Worm (Caenorhabditis elegans) whole organism, L4 larva: ENCODE results near the gene srlf-36.
A peak's percentile ranks its signal among the peaks of the same experiment; 100 is the strongest.

Experiments used
- F26F4.8 ChIP-seq: fragments of 200-800 bp; sonication (Bioruptor generic); conservative IDR thresholded peaks from 2 replicates; pipeline ENCODE4 v1.3.6; 2022; ENCODE audit warnings: missing genetic modification characterization, missing compliant biosample characterization
- F49E8.2 ChIP-seq: sonication (generic microtip); optimal IDR thresholded peaks from 2 replicates; lab custom pipeline; 2016; ENCODE audit warnings: missing compliant biosample characterization, mild to moderate bottlenecking, missing genetic modification characterization, borderline replicate concordance
- R02D3.7 ChIP-seq: fragments of 150-350 bp; sonication (generic microtip); optimal IDR thresholded peaks from 3 replicates; lab custom pipeline; 2014; ENCODE audit warnings: missing biosample characterization, missing genetic modification characterization
- T20F7.1 ChIP-seq: fragments of 200-800 bp; sonication (Bioruptor generic); optimal IDR thresholded peaks from 2 replicates; lab custom pipeline; 2018; ENCODE audit warnings: mild to moderate bottlenecking, missing genetic modification characterization, missing compliant biosample characterization
- T26A8.4 ChIP-seq: fragments of 200-800 bp; sonication (Bioruptor generic); IDR thresholded peaks from 2 replicates; pipeline ENCODE4 v1.3.6; 2022; ENCODE audit warnings: missing genetic modification characterization, missing compliant biosample characterization
- aly-2 ChIP-seq: sonication (generic microtip); optimal IDR thresholded peaks from 2 replicates; lab custom pipeline; 2018; ENCODE audit warnings: missing biosample characterization, missing genetic modification characterization
- ceh-20 ChIP-seq: fragments of 200-800 bp; sonication (Bioruptor generic); IDR thresholded peaks from 2 replicates; pipeline ENCODE4 v1.3.6; 2022; ENCODE audit warnings: missing genetic modification reagents, missing genetic modification characterization, missing compliant biosample characterization
- ceh-32 ChIP-seq: sonication (generic microtip); optimal IDR thresholded peaks from 2 replicates; lab custom pipeline; 2016; ENCODE audit warnings: mild to moderate bottlenecking, missing genetic modification characterization, missing compliant biosample characterization; ENCODE audit not compliant: poor library complexity
- ceh-82 ChIP-seq: sonication (generic microtip); optimal IDR thresholded peaks from 2 replicates; lab custom pipeline; 2017; ENCODE audit warnings: missing biosample characterization, missing genetic modification characterization
- ces-1 ChIP-seq: fragments of 150-350 bp; sonication (generic microtip); optimal IDR thresholded peaks from 4 replicates; lab custom pipeline; 2014; ENCODE audit warnings: missing biosample characterization, missing genetic modification reagents, missing genetic modification characterization
- cey-2 ChIP-seq: sonication (generic microtip); optimal IDR thresholded peaks from 3 replicates; lab custom pipeline; 2017; ENCODE audit warnings: missing genetic modification characterization, mild to moderate bottlenecking, missing compliant biosample characterization, antibody characterized with exemption, borderline replicate concordance; ENCODE audit not compliant: insufficient read depth
- daf-12 ChIP-seq: fragments of 150-350 bp; optimal IDR thresholded peaks from 2 replicates; lab custom pipeline; 2014; ENCODE audit warnings: missing biosample characterization, missing genetic modification reagents, missing genetic modification characterization
- daf-16 ChIP-seq, 3 experiments: sonication (generic microtip); optimal IDR thresholded peaks; 2 replicates each; lab custom pipeline; 2016 to 2017; ENCODE audit warnings: missing genetic modification characterization in 3 of 3, missing genetic modification reagents in 3 of 3, mild to moderate bottlenecking in 2 of 3, missing compliant biosample characterization in 2 of 3, missing biosample characterization in 1 of 3, moderate library complexity in 1 of 3
- daf-8 ChIP-seq: fragments of 200-800 bp; sonication (Bioruptor generic); IDR thresholded peaks from 2 replicates; pipeline ENCODE4 v1.3.6; 2022; ENCODE audit warnings: missing genetic modification characterization, missing compliant biosample characterization
- dmd-6 ChIP-seq: fragments of 200-800 bp; sonication (Bioruptor generic); IDR thresholded peaks from 2 replicates; pipeline ENCODE4 v1.3.6; 2022; ENCODE audit warnings: missing genetic modification reagents, missing genetic modification characterization, missing compliant biosample characterization
- dmd-8 ChIP-seq: fragments of 200-800 bp; sonication (Bioruptor generic); IDR thresholded peaks from 2 replicates; pipeline ENCODE4 v1.3.6; 2022; ENCODE audit warnings: missing genetic modification characterization, missing compliant biosample characterization
- duxl-1 ChIP-seq: sonication (generic microtip); optimal IDR thresholded peaks from 2 replicates; lab custom pipeline; 2016; ENCODE audit warnings: mild to moderate bottlenecking, missing genetic modification characterization, moderate library complexity, missing compliant biosample characterization; ENCODE audit not compliant: poor library complexity
- dve-1 ChIP-seq: sonication (generic microtip); optimal IDR thresholded peaks from 2 replicates; lab custom pipeline; 2017; ENCODE audit warnings: antibody characterized with exemption, mild to moderate bottlenecking, missing genetic modification characterization, missing compliant biosample characterization; ENCODE audit not compliant: insufficient read depth
- egl-27 ChIP-seq: sonication (generic microtip); optimal IDR thresholded peaks from 3 replicates; lab custom pipeline; 2017; ENCODE audit warnings: missing biosample characterization, missing genetic modification reagents, missing genetic modification characterization
- fkh-10 ChIP-seq: fragments of 150-350 bp; optimal IDR thresholded peaks from 2 replicates; lab custom pipeline; 2014; ENCODE audit warnings: missing biosample characterization, missing genetic modification reagents, missing genetic modification characterization
- gei-8 ChIP-seq: fragments of 200-800 bp; sonication (Bioruptor generic); optimal IDR thresholded peaks from 2 replicates; lab custom pipeline; 2018; ENCODE audit warnings: mild to moderate bottlenecking, missing genetic modification characterization, missing compliant biosample characterization
- hlh-30 ChIP-seq: sonication (generic microtip); optimal IDR thresholded peaks from 2 replicates; lab custom pipeline; 2017; ENCODE audit warnings: antibody characterized with exemption, mild to moderate bottlenecking, missing genetic modification characterization, missing compliant biosample characterization; ENCODE audit not compliant: insufficient read depth
- hmg-1.1 ChIP-seq: fragments of 200-800 bp; sonication (Bioruptor generic); IDR thresholded peaks from 2 replicates; pipeline ENCODE4 v1.3.6; 2022; ENCODE audit warnings: missing genetic modification reagents, missing genetic modification characterization, missing compliant biosample characterization
- lin-1 ChIP-seq: fragments of 200-800 bp; sonication (Bioruptor generic); IDR thresholded peaks from 2 replicates; pipeline ENCODE4 v1.3.6; 2022; ENCODE audit warnings: missing genetic modification reagents, missing genetic modification characterization, missing compliant biosample characterization
- lin-13 ChIP-seq: fragments of 150-350 bp; optimal IDR thresholded peaks from 2 replicates; lab custom pipeline; 2014; ENCODE audit warnings: missing biosample characterization, missing genetic modification reagents, missing genetic modification characterization
- lin-15B ChIP-seq: fragments of 150-350 bp; sonication (generic microtip); optimal IDR thresholded peaks from 3 replicates; lab custom pipeline; 2014; ENCODE audit warnings: missing biosample characterization, missing genetic modification characterization
- madf-9 ChIP-seq: fragments of 200-800 bp; sonication (Bioruptor generic); conservative IDR thresholded peaks from 2 replicates; pipeline ENCODE4 v1.3.6; 2022; ENCODE audit warnings: missing genetic modification reagents, missing genetic modification characterization, missing compliant biosample characterization
- mdl-1 ChIP-seq, 2 experiments: fragments of 150-350 bp in 1 of 2; sonication (generic microtip) in 1 of 2; optimal IDR thresholded peaks; 2 replicates each; lab custom pipeline; 2014 to 2017; ENCODE audit warnings: missing biosample characterization in 2 of 2, missing genetic modification characterization in 2 of 2
- mep-1 ChIP-seq: fragments of 150-350 bp; sonication (generic microtip); optimal IDR thresholded peaks from 3 replicates; lab custom pipeline; 2014; ENCODE audit warnings: missing biosample characterization, missing genetic modification characterization
- mxl-2 ChIP-seq: fragments of 200-800 bp; sonication (Bioruptor generic); conservative IDR thresholded peaks from 2 replicates; pipeline ENCODE4 v1.3.6; 2022; ENCODE audit warnings: missing genetic modification reagents, missing genetic modification characterization, missing compliant biosample characterization
- mxl-3 ChIP-seq: fragments of 200-800 bp; sonication (Bioruptor generic); optimal IDR thresholded peaks from 2 replicates; lab custom pipeline; 2018; ENCODE audit warnings: mild to moderate bottlenecking, missing genetic modification characterization, missing compliant biosample characterization
- nhr-237 ChIP-seq: sonication (generic microtip); optimal IDR thresholded peaks from 2 replicates; lab custom pipeline; 2017; ENCODE audit warnings: missing biosample characterization, missing genetic modification characterization
- nhr-28 ChIP-seq: fragments of 150-350 bp; optimal IDR thresholded peaks from 2 replicates; lab custom pipeline; 2014; ENCODE audit warnings: missing biosample characterization, missing genetic modification characterization
- nhr-41 ChIP-seq: fragments of 200-800 bp; sonication (Bioruptor generic); IDR thresholded peaks from 2 replicates; pipeline ENCODE4 v1.3.6; 2022; ENCODE audit warnings: missing genetic modification reagents, missing genetic modification characterization, missing compliant biosample characterization
- nhr-48 ChIP-seq: sonication (generic microtip); optimal IDR thresholded peaks from 2 replicates; lab custom pipeline; 2016; ENCODE audit warnings: mild to moderate bottlenecking, missing genetic modification characterization, missing compliant biosample characterization
- nhr-6 ChIP-seq: fragments of 150-350 bp; optimal IDR thresholded peaks from 2 replicates; lab custom pipeline; 2014; ENCODE audit warnings: missing biosample characterization, missing genetic modification characterization
- nhr-77 ChIP-seq: fragments of 150-350 bp; optimal IDR thresholded peaks from 2 replicates; lab custom pipeline; 2014; ENCODE audit warnings: missing biosample characterization, missing genetic modification characterization
- pqm-1 ChIP-seq: sonication (generic microtip); optimal IDR thresholded peaks from 2 replicates; lab custom pipeline; 2017; ENCODE audit warnings: missing biosample characterization, missing genetic modification characterization
- sdz-12 ChIP-seq: fragments of 200-800 bp; sonication (Bioruptor generic); optimal IDR thresholded peaks from 2 replicates; lab custom pipeline; 2018; ENCODE audit warnings: mild to moderate bottlenecking, missing genetic modification characterization, missing compliant biosample characterization
- set-16 ChIP-seq: fragments of 200-800 bp; sonication (Bioruptor generic); IDR thresholded peaks from 2 replicates; pipeline ENCODE4 v1.3.6; 2022; ENCODE audit warnings: missing genetic modification reagents, missing genetic modification characterization, missing compliant biosample characterization
- skn-1 ChIP-seq: fragments of 150-350 bp; optimal IDR thresholded peaks from 2 replicates; lab custom pipeline; 2014; ENCODE audit warnings: missing biosample characterization, missing genetic modification characterization
- snpc-1.2 ChIP-seq: fragments of 200-800 bp; sonication (Bioruptor generic); IDR thresholded peaks from 2 replicates; pipeline ENCODE4 v1.3.6; 2022; ENCODE audit warnings: missing genetic modification reagents, missing genetic modification characterization, missing compliant biosample characterization
- spr-1 ChIP-seq: sonication (generic microtip); optimal IDR thresholded peaks from 2 replicates; lab custom pipeline; 2016; ENCODE audit warnings: mild to moderate bottlenecking, missing genetic modification characterization, missing compliant biosample characterization
- tag-97 ChIP-seq: fragments of 200-800 bp; sonication (Bioruptor generic); IDR thresholded peaks from 2 replicates; pipeline ENCODE4 v1.3.6; 2022; ENCODE audit warnings: missing genetic modification characterization, missing compliant biosample characterization
- unc-39 ChIP-seq: sonication (generic microtip); optimal IDR thresholded peaks from 2 replicates; lab custom pipeline; 2017; ENCODE audit warnings: missing biosample characterization, missing genetic modification characterization
- unc-62 ChIP-seq, 3 experiments: fragments of 150-350 bp in 1 of 3; sonication (generic microtip); optimal IDR thresholded peaks in 2 of 3; peaks in 1 of 3; 1 replicate in 1 of 3; 2 replicates in 2 of 3; lab custom pipeline; 2014 to 2017; ENCODE audit warnings: missing biosample characterization in 3 of 3, missing genetic modification characterization in 3 of 3, missing genetic modification reagents in 3 of 3, missing genotype in 1 of 3
- zag-1 ChIP-seq: fragments of 150-350 bp; optimal IDR thresholded peaks from 2 replicates; lab custom pipeline; 2014; ENCODE audit warnings: missing biosample characterization, missing genetic modification characterization
- zfp-3 ChIP-seq: fragments of 200-800 bp; sonication (Bioruptor generic); conservative IDR thresholded peaks from 2 replicates; pipeline ENCODE4 v1.3.6; 2022; ENCODE audit warnings: missing genetic modification reagents, missing genetic modification characterization, missing compliant biosample characterization
- zip-11 ChIP-seq: fragments of 200-800 bp; sonication (Bioruptor generic); IDR thresholded peaks from 2 replicates; pipeline ENCODE4 v1.3.6; 2022; ENCODE audit warnings: missing genetic modification characterization, missing compliant biosample characterization
- ztf-11 ChIP-seq: fragments of 150-350 bp; optimal IDR thresholded peaks from 2 replicates; lab custom pipeline; 2014; ENCODE audit warnings: missing biosample characterization, missing genetic modification characterization
- ztf-7 ChIP-seq: fragments of 150-350 bp; optimal IDR thresholded peaks from 2 replicates; lab custom pipeline; 2014; ENCODE audit warnings: missing biosample characterization, missing genetic modification characterization

Gene srlf-36

DNA sequence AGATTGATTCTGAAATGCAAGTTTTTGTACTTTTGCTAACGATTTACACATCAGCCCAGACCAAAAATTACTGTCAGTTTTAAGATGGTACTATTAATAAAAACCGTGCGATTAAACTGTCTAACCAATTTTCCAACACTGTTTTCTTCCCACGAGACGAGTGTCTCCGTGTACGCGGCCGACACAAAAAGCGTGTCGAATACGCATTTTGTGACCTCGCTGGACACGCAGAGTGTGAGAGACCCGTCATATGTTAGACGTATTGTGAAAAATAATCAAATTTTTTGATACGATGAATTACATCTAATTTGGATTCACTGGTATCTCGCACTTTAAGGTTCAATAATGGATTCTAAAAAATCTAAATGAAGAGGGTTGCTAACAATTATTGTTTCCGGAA lies 26.1 kb upstream of the srlf-36 start (continued):
- TF ChIP-seq nhr-237 (no peak), dmd-8 (GFP tag; lab: Robert Waterston, UW) (no peak), lin-1 (GFP tag; lab: Robert Waterston, UW) (no peak), pqm-1 (tag; lab: Kevin White, UChicago) (peak; percentile 66), spr-1 (no peak), zag-1 (tag; lab: Kevin White, UChicago) (no peak), hlh-30 (tag; lab: Kevin White, UChicago) (peak; percentile 87), daf-8 (GFP tag; lab: Robert Waterston, UW) (no peak), T26A8.4 (no peak), lin-15B (tag; lab: Kevin White, UChicago) (no peak), nhr-6 (no peak), nhr-41 (no peak), tag-97 (no peak), nhr-28 (peak; percentile 98), zfp-3 (GFP tag; lab: Robert Waterston, UW) (no peak), cey-2 (no peak), madf-9 (GFP tag; lab: Robert Waterston, UW) (no peak), lin-13 (GFP tag; lab: Kevin White, UChicago) (no peak), mxl-3 (GFP tag; lab: Kevin White, UChicago) (peak; percentile 78), duxl-1 (tag; lab: Kevin White, UChicago) (peak; percentile 51), aly-2 (no peak), ceh-82 (tag; lab: Kevin White, UChicago) (no peak), daf-16 (GFP tag; optimal IDR thresholded peaks at IDR 0.05; lab: Kevin White, UChicago) (no peak), daf-16 (tag; optimal IDR thresholded peaks at IDR 0.05; lab: Kevin White, UChicago) (peak; percentile 40), dve-1 (tag; lab: Kevin White, UChicago) (peak; percentile 66), hmg-1.1 (GFP tag; lab: Robert Waterston, UW) (0 out of 2 replicates have a peak, but pooled peaks have one; percentile 16), egl-27 (tag; lab: Kevin White, UChicago) (no peak), F49E8.2 (tag; lab: Kevin White, UChicago) (no peak), snpc-1.2 (GFP tag; lab: Robert Waterston, UW) (no peak), skn-1 (tag; lab: Kevin White, UChicago) (no peak), ces-1 (no peak), mxl-2 (no peak), set-16 (GFP tag; lab: Robert Waterston, UW) (no peak), T20F7.1 (GFP tag; lab: Kevin White, UChicago) (no peak), fkh-10 (no peak), unc-62 (GFP tag; optimal IDR thresholded peaks at IDR 0.05 in 1 of 2; lab: Kevin White, UChicago) (no peak), unc-62 (tag; optimal IDR thresholded peaks at IDR 0.05; lab: Kevin White, UChicago) (no peak), mdl-1 (tag; optimal IDR thresholded peaks at IDR 0.05; lab: Kevin White, UChicago) (peak; percentile 15 to 74), daf-12 (tag; lab: Kevin White, UChicago) (no peak), ceh-20 (no peak), nhr-77 (tag; lab: Kevin White, UChicago) (peak; percentile 85), ceh-32 (no peak), nhr-48 (tag; lab: Kevin White, UChicago) (peak; percentile 19), ztf-7 (tag; lab: Kevin White, UChicago) (no peak), sdz-12 (GFP tag; lab: Kevin White, UChicago) (no peak), gei-8 (GFP tag; lab: Kevin White, UChicago) (no peak), dmd-6 (GFP tag; lab: Robert Waterston, UW) (peak; percentile 61; the same call in 1 of the 2 replicates), F26F4.8 (GFP tag; lab: Robert Waterston, UW) (no peak), unc-39 (tag; lab: Kevin White, UChicago) (no peak), mep-1 (tag; lab: Kevin White, UChicago) (peak; percentile 5), zip-11 (GFP tag; lab: Robert Waterston, UW) (no peak), R02D3.7 (tag; lab: Kevin White, UChicago) (no peak), ztf-11 (tag; lab: Kevin White, UChicago) (no peak)
